Worm (Caenorhabditis elegans) whole organism, L4/young adult: ENCODE measurements around the gene F56H9.6.

Experiments
- W03F9.2 ChIP-seq: fragments of 150-350 bp; optimal IDR thresholded peaks from 2 replicates; lab custom pipeline; 2014; ENCODE audit warnings: missing biosample characterization, missing genetic modification characterization
- him-1 ChIP-seq: sonication (generic microtip); optimal IDR thresholded peaks from 2 replicates; lab custom pipeline; 2016; ENCODE audit warnings: missing genotype, missing genetic modification reagents, missing genetic modification characterization, missing compliant biosample characterization

ce11 chrV:12596795-12597194 lies 32.8 kb downstream of the F56H9.6 start:
- TF ChIP-seq W03F9.2 (tag; lab: Kevin White, UChicago): no peak
- TF ChIP-seq him-1: no peak
